Worm (Caenorhabditis elegans) whole organism, L3 larva: ENCODE results near the gene dyf-6.
A peak's percentile ranks its signal among the peaks of the same experiment; 100 is the strongest.

Experiments used
- R02D3.7 ChIP-seq: fragments of 150-350 bp; optimal IDR thresholded peaks from 2 replicates; lab custom pipeline; 2014; ENCODE audit warnings: missing biosample characterization, missing genetic modification characterization
- aly-2 ChIP-seq: fragments of 150-350 bp; optimal IDR thresholded peaks from 2 replicates; lab custom pipeline; 2014; ENCODE audit warnings: missing biosample characterization, missing genetic modification characterization
- ama-1 ChIP-seq: fragments of 150-350 bp; optimal IDR thresholded peaks from 2 replicates; lab custom pipeline; 2018
- ceh-16 ChIP-seq: sonication (generic microtip); optimal IDR thresholded peaks from 2 replicates; lab custom pipeline; 2017; ENCODE audit warnings: missing biosample characterization, missing genetic modification characterization
- ceh-28 ChIP-seq: fragments of 150-350 bp; optimal IDR thresholded peaks from 2 replicates; lab custom pipeline; 2014; ENCODE audit warnings: missing biosample characterization, missing genetic modification reagents, missing genetic modification characterization
- ceh-82 ChIP-seq: fragments of 150-350 bp; optimal IDR thresholded peaks from 2 replicates; lab custom pipeline; 2014; ENCODE audit warnings: missing biosample characterization, missing genetic modification characterization
- ceh-9 ChIP-seq: sonication (generic microtip); optimal IDR thresholded peaks from 2 replicates; lab custom pipeline; 2018; ENCODE audit warnings: missing biosample characterization, missing genetic modification characterization
- daf-12 ChIP-seq: fragments of 150-350 bp; optimal IDR thresholded peaks from 2 replicates; lab custom pipeline; 2014; ENCODE audit warnings: missing biosample characterization, missing genetic modification reagents, missing genetic modification characterization
- egl-27 ChIP-seq: sonication (generic microtip); optimal IDR thresholded peaks from 4 replicates; lab custom pipeline; 2017; ENCODE audit warnings: missing biosample characterization, missing genetic modification reagents, missing genetic modification characterization
- elt-2 ChIP-seq: sonication (generic microtip); optimal IDR thresholded peaks from 2 replicates; lab custom pipeline; 2016; ENCODE audit warnings: missing genetic modification reagents, mild to moderate bottlenecking, missing genetic modification characterization, missing compliant biosample characterization
- elt-3 ChIP-seq, 3 experiments: fragments of 150-350 bp in 1 of 3; sonication (generic microtip) in 2 of 3; optimal IDR thresholded peaks; 2 replicates in 2 of 3; 4 replicates in 1 of 3; lab custom pipeline; 2014 to 2017; ENCODE audit warnings: missing biosample characterization in 3 of 3, missing genetic modification characterization in 3 of 3
- eor-1 ChIP-seq, 2 experiments: fragments of 150-350 bp; optimal IDR thresholded peaks; 2 replicates each; lab custom pipeline; 2014 to 2018; ENCODE audit warnings: missing biosample characterization in 2 of 2, missing genetic modification characterization in 2 of 2
- fkh-10 ChIP-seq: sonication (generic microtip); optimal IDR thresholded peaks from 2 replicates; lab custom pipeline; 2017; ENCODE audit warnings: missing biosample characterization, missing genetic modification reagents, missing genetic modification characterization
- fkh-2 ChIP-seq: fragments of 150-350 bp; optimal IDR thresholded peaks from 2 replicates; lab custom pipeline; 2014; ENCODE audit warnings: missing biosample characterization, missing genetic modification reagents, missing genetic modification characterization
- hmg-11 ChIP-seq: sonication (generic microtip); optimal IDR thresholded peaks from 2 replicates; lab custom pipeline; 2016; ENCODE audit warnings: missing genetic modification characterization, missing compliant biosample characterization
- jun-1 ChIP-seq: fragments of 150-350 bp; optimal IDR thresholded peaks from 2 replicates; lab custom pipeline; 2014; ENCODE audit warnings: missing biosample characterization, missing genetic modification reagents, missing genetic modification characterization
- lin-15B ChIP-seq: fragments of 150-350 bp; optimal IDR thresholded peaks from 2 replicates; lab custom pipeline; 2014; ENCODE audit warnings: missing biosample characterization, missing genetic modification characterization
- lin-39 ChIP-seq: fragments of 150-350 bp; optimal IDR thresholded peaks from 2 replicates; lab custom pipeline; 2018; ENCODE audit warnings: missing biosample characterization, missing genetic modification reagents, missing genetic modification characterization
- lsy-12 ChIP-seq: sonication (generic microtip); optimal IDR thresholded peaks from 2 replicates; lab custom pipeline; 2016; ENCODE audit warnings: mild to moderate bottlenecking, missing genetic modification characterization, missing compliant biosample characterization
- mdl-1 ChIP-seq: fragments of 150-350 bp; optimal IDR thresholded peaks from 2 replicates; lab custom pipeline; 2014; ENCODE audit warnings: missing biosample characterization, missing genetic modification characterization
- nhr-23 ChIP-seq: fragments of 150-350 bp; optimal IDR thresholded peaks from 2 replicates; lab custom pipeline; 2014; ENCODE audit warnings: missing biosample characterization, missing genetic modification reagents, missing genetic modification characterization
- nhr-237 ChIP-seq: fragments of 150-350 bp; optimal IDR thresholded peaks from 2 replicates; lab custom pipeline; 2014; ENCODE audit warnings: missing biosample characterization, missing genetic modification characterization
- nhr-25 ChIP-seq: sonication (generic microtip); optimal IDR thresholded peaks from 2 replicates; lab custom pipeline; 2017; ENCODE audit warnings: missing biosample characterization, missing genetic modification characterization
- nhr-28 ChIP-seq: fragments of 150-350 bp; optimal IDR thresholded peaks from 2 replicates; lab custom pipeline; 2014; ENCODE audit warnings: missing biosample characterization, missing genetic modification characterization
- nhr-43 ChIP-seq: sonication (generic microtip); optimal IDR thresholded peaks from 2 replicates; lab custom pipeline; 2016; ENCODE audit warnings: mild to moderate bottlenecking, missing genetic modification characterization, missing compliant biosample characterization; ENCODE audit not compliant: poor library complexity, severe bottlenecking
- nhr-67 ChIP-seq: fragments of 150-350 bp; optimal IDR thresholded peaks from 2 replicates; lab custom pipeline; 2014; ENCODE audit warnings: missing biosample characterization, missing genetic modification characterization
- nhr-76 ChIP-seq: fragments of 150-350 bp; sonication (generic microtip); optimal IDR thresholded peaks from 5 replicates; lab custom pipeline; 2014; ENCODE audit warnings: missing biosample characterization, missing genetic modification characterization
- nhr-77 ChIP-seq: fragments of 150-350 bp; optimal IDR thresholded peaks from 2 replicates; lab custom pipeline; 2014; ENCODE audit warnings: missing biosample characterization, missing genetic modification characterization
- pha-4 ChIP-seq: fragments of 150-350 bp; optimal IDR thresholded peaks from 2 replicates; lab custom pipeline; 2014; ENCODE audit warnings: missing biosample characterization, missing genetic modification reagents, missing genetic modification characterization
- pqm-1 ChIP-seq: fragments of 150-350 bp; optimal IDR thresholded peaks from 2 replicates; lab custom pipeline; 2017; ENCODE audit warnings: missing biosample characterization, missing genetic modification characterization, inconsistent platforms
- sea-2 ChIP-seq: fragments of 150-350 bp; sonication (generic microtip); optimal IDR thresholded peaks from 4 replicates; lab custom pipeline; 2014; ENCODE audit warnings: missing biosample characterization, missing genetic modification reagents, missing genetic modification characterization
- tbx-2 ChIP-seq: sonication (generic microtip); optimal IDR thresholded peaks from 2 replicates; lab custom pipeline; 2016; ENCODE audit warnings: mild to moderate bottlenecking, missing genetic modification characterization, missing compliant biosample characterization
- unc-39 ChIP-seq: sonication (generic microtip); optimal IDR thresholded peaks from 4 replicates; lab custom pipeline; 2017; ENCODE audit warnings: missing biosample characterization, missing genetic modification characterization
- unc-62 ChIP-seq: fragments of 150-350 bp; sonication (generic microtip); optimal IDR thresholded peaks from 4 replicates; lab custom pipeline; 2014; ENCODE audit warnings: missing biosample characterization, missing genetic modification reagents, missing genetic modification characterization
- ztf-11 ChIP-seq: fragments of 150-350 bp; optimal IDR thresholded peaks from 2 replicates; lab custom pipeline; 2014; ENCODE audit warnings: missing biosample characterization, missing genetic modification characterization
- ztf-4 ChIP-seq: fragments of 150-350 bp; optimal IDR thresholded peaks from 2 replicates; lab custom pipeline; 2014; ENCODE audit warnings: missing biosample characterization, missing genetic modification characterization

dyf-6 gene

ce11 chrX:10401118-10401517 is 14.8 kb upstream of the dyf-6 start:
- TF ChIP-seq fkh-10 (GFP tag; lab: Kevin White, UChicago) (no peak), ceh-28 (no peak), nhr-237 (tag; lab: Kevin White, UChicago) (no peak), elt-3 (tag; optimal IDR thresholded peaks at IDR 0.05; lab: Kevin White, UChicago) (no peak), hmg-11 (tag; lab: Kevin White, UChicago) (no peak), ztf-11 (no peak), nhr-67 (tag; lab: Kevin White, UChicago) (no peak), tbx-2 (tag; lab: Kevin White, UChicago) (no peak), sea-2 (GFP tag; lab: Kevin White, UChicago) (no peak), nhr-25 (no peak), aly-2 (tag; lab: Kevin White, UChicago) (no peak)

ce11 chrX:10396509-10397292 is 10.4 kb upstream of the dyf-6 start, which contains the start of gene pkn-1:
Gene pkn-1, plus strand, starts transcription at chrX:10397242.
- TF ChIP-seq fkh-10 (GFP tag; lab: Kevin White, UChicago) (no peak), elt-2 (peak; percentile 19), lin-39 (peak; percentile 21), unc-62 (peak; percentile 45), ceh-16 (tag; lab: Kevin White, UChicago) (no peak), lsy-12 (tag; lab: Kevin White, UChicago) (peak; percentile 4), ztf-11 (no peak), eor-1 (tag; optimal IDR thresholded peaks at IDR 0.05; lab: Kevin White, UChicago) (no peak), aly-2 (tag; lab: Kevin White, UChicago) (no peak), ceh-28 (no peak), nhr-28 (no peak), fkh-2 (no peak), pha-4 (tag; lab: Kevin White, UChicago) (peak; percentile 75), nhr-25 (no peak), nhr-67 (tag; lab: Kevin White, UChicago) (no peak)

ce11 chrX:10395668-10396067 is 9.4 kb upstream of the dyf-6 start:
- TF ChIP-seq pha-4 (tag; lab: Kevin White, UChicago) = peak; percentile 5
- no peak for TF ChIP-seq eor-1 (tag; optimal IDR thresholded peaks at IDR 0.05; lab: Kevin White, UChicago)
- TF ChIP-seq jun-1 = peak; percentile 41
- no peak for TF ChIP-seq nhr-28
- no peak for TF ChIP-seq unc-39 (tag; lab: Kevin White, UChicago)
- TF ChIP-seq elt-3 (tag; optimal IDR thresholded peaks at IDR 0.05; lab: Kevin White, UChicago) = no peak
- no peak for TF ChIP-seq nhr-77
- peak; percentile 67 for TF ChIP-seq lsy-12 (tag; lab: Kevin White, UChicago)
- no peak for TF ChIP-seq ceh-28
- TF ChIP-seq ceh-16 (tag; lab: Kevin White, UChicago) = no peak
- no peak for TF ChIP-seq nhr-237 (tag; lab: Kevin White, UChicago)
- no peak for TF ChIP-seq ceh-9 (tag; lab: Kevin White, UChicago)
- no peak for TF ChIP-seq R02D3.7 (tag; lab: Kevin White, UChicago)
- TF ChIP-seq nhr-23 = peak; percentile 30
- TF ChIP-seq ceh-82 (tag; lab: Kevin White, UChicago) = no peak
- TF ChIP-seq lin-39 = no peak
- TF ChIP-seq pqm-1 (tag; lab: Kevin White, UChicago) = no peak
- no peak for TF ChIP-seq aly-2 (tag; lab: Kevin White, UChicago)
- no peak for TF ChIP-seq ama-1 (lab: Kevin White, UChicago)
- no peak for TF ChIP-seq ztf-4 (tag; lab: Kevin White, UChicago)
- no peak for TF ChIP-seq lin-15B (tag; lab: Kevin White, UChicago)
- no peak for TF ChIP-seq hmg-11 (tag; lab: Kevin White, UChicago)
- TF ChIP-seq sea-2 (GFP tag; lab: Kevin White, UChicago) = no peak
- no peak for TF ChIP-seq egl-27 (tag; lab: Kevin White, UChicago)
- peak; percentile 9 for TF ChIP-seq elt-2

- TF ChIP-seq mdl-1 (tag; lab: Kevin White, UChicago) = no peak
- TF ChIP-seq pqm-1 (tag; lab: Kevin White, UChicago) = no peak
- no peak for TF ChIP-seq pha-4 (tag; lab: Kevin White, UChicago)
- peak; percentile 70 for TF ChIP-seq elt-2
- no peak for TF ChIP-seq nhr-76
- no peak for TF ChIP-seq nhr-43 (tag; lab: Kevin White, UChicago)
- TF ChIP-seq daf-12 (tag; lab: Kevin White, UChicago) = no peak
Observed at ce11 chrX:10395177-10395576, 8.9 kb upstream of the dyf-6 start.
